Fruit fly (Drosophila melanogaster): ENCODE results near the gene CG32240.

- TF ChIP-seq pan (optimal IDR thresholded peaks at IDR 0.05) (no peak), CG8478 (optimal IDR thresholded peaks at IDR 0.05) (no peak)
These were observed 11.4 kb upstream of the CG32240 start for dm6 chr3L:4392851-4393250.
